Worm (Caenorhabditis elegans) whole organism, mixed stage, embryonic: Measurements from ENCODE around the gene daz-1.
A peak's percentile ranks its signal among the peaks of the same experiment; 100 is the strongest.

ENCODE experiments used
- M03D4.4 ChIP-seq: sonication (generic microtip); optimal IDR thresholded peaks from 2 replicates; lab custom pipeline; 2017; ENCODE audit warnings: mild to moderate bottlenecking, missing genetic modification characterization, missing compliant biosample characterization
- bed-3 ChIP-seq: fragments of 200-800 bp; sonication (Bioruptor generic); optimal IDR thresholded peaks from 3 replicates; lab custom pipeline; 2018; ENCODE audit warnings: mild to moderate bottlenecking, missing genetic modification characterization, moderate library complexity, missing compliant biosample characterization
- ceh-39 ChIP-seq: fragments of 150-350 bp; optimal IDR thresholded peaks from 2 replicates; lab custom pipeline; 2014; ENCODE audit warnings: missing biosample characterization, missing genetic modification characterization
- ceh-43 ChIP-seq: fragments of 200-800 bp; sonication (Bioruptor generic); optimal IDR thresholded peaks from 2 replicates; lab custom pipeline; 2018; ENCODE audit warnings: mild to moderate bottlenecking, missing genetic modification characterization, moderate library complexity, missing compliant biosample characterization
- ceh-83 ChIP-seq: fragments of 200-800 bp; sonication (Bioruptor generic); optimal IDR thresholded peaks from 2 replicates; lab custom pipeline; 2018; ENCODE audit warnings: mild to moderate bottlenecking, missing genetic modification characterization, missing compliant biosample characterization
- ces-1 ChIP-seq: fragments of 150-350 bp; optimal IDR thresholded peaks from 2 replicates; lab custom pipeline; 2014; ENCODE audit warnings: missing biosample characterization, missing genetic modification reagents, missing genetic modification characterization
- cnd-1 ChIP-seq: fragments of 200-800 bp; sonication (Bioruptor generic); optimal IDR thresholded peaks from 2 replicates; lab custom pipeline; 2018; ENCODE audit warnings: mild to moderate bottlenecking, missing genetic modification characterization, missing compliant biosample characterization
- drap-1 ChIP-seq: fragments of 200-800 bp; sonication (Bioruptor generic); optimal IDR thresholded peaks from 3 replicates; lab custom pipeline; 2018; ENCODE audit warnings: mild to moderate bottlenecking, missing genetic modification characterization, missing compliant biosample characterization
- elt-1 ChIP-seq: sonication (generic microtip); optimal IDR thresholded peaks from 2 replicates; lab custom pipeline; 2017; ENCODE audit warnings: missing genetic modification characterization, mild to moderate bottlenecking, missing compliant biosample characterization, antibody characterized with exemption, moderate library complexity, borderline replicate concordance; ENCODE audit not compliant: insufficient read depth
- elt-3 ChIP-seq: fragments of 150-350 bp; optimal IDR thresholded peaks from 2 replicates; lab custom pipeline; 2014; ENCODE audit warnings: missing biosample characterization, missing genetic modification characterization
- flh-1 ChIP-seq: fragments of 200-800 bp; sonication (Bioruptor generic); optimal IDR thresholded peaks from 2 replicates; lab custom pipeline; 2018; ENCODE audit warnings: mild to moderate bottlenecking, missing genetic modification characterization, moderate library complexity, missing compliant biosample characterization
- ham-2 ChIP-seq: fragments of 200-800 bp; sonication (Bioruptor generic); optimal IDR thresholded peaks from 2 replicates; lab custom pipeline; 2018; ENCODE audit warnings: mild to moderate bottlenecking, missing genetic modification characterization, missing compliant biosample characterization
- hlh-1 ChIP-seq: fragments of 150-350 bp; optimal IDR thresholded peaks from 2 replicates; lab custom pipeline; 2014; ENCODE audit warnings: missing biosample characterization, missing genetic modification reagents, missing genetic modification characterization
- lin-13 ChIP-seq: fragments of 150-350 bp; optimal IDR thresholded peaks from 2 replicates; lab custom pipeline; 2014; ENCODE audit warnings: missing biosample characterization, missing genetic modification characterization
- lin-32 ChIP-seq: fragments of 200-800 bp; sonication (Bioruptor generic); optimal IDR thresholded peaks from 2 replicates; lab custom pipeline; 2018; ENCODE audit warnings: mild to moderate bottlenecking, missing genetic modification characterization, missing compliant biosample characterization
- mab-5 ChIP-seq: fragments of 150-350 bp; optimal IDR thresholded peaks from 2 replicates; lab custom pipeline; 2014; ENCODE audit warnings: missing biosample characterization, missing genetic modification characterization
- mep-1 ChIP-seq: fragments of 150-350 bp; optimal IDR thresholded peaks from 2 replicates; lab custom pipeline; 2017; ENCODE audit warnings: missing biosample characterization, missing genetic modification reagents, missing genetic modification characterization, inconsistent platforms
- mls-2 ChIP-seq: sonication (generic microtip); optimal IDR thresholded peaks from 2 replicates; lab custom pipeline; 2016; ENCODE audit warnings: mild to moderate bottlenecking, missing genetic modification characterization, moderate library complexity, missing compliant biosample characterization
- nhr-12 ChIP-seq: fragments of 150-350 bp; optimal IDR thresholded peaks from 2 replicates; lab custom pipeline; 2014; ENCODE audit warnings: missing biosample characterization, missing genetic modification characterization
- nhr-2 ChIP-seq: fragments of 150-350 bp; optimal IDR thresholded peaks from 2 replicates; lab custom pipeline; 2014; ENCODE audit warnings: missing biosample characterization, missing genetic modification characterization
- nhr-237 ChIP-seq: fragments of 150-350 bp; optimal IDR thresholded peaks from 2 replicates; lab custom pipeline; 2014; ENCODE audit warnings: missing biosample characterization, missing genetic modification characterization
- nhr-28 ChIP-seq: fragments of 150-350 bp; optimal IDR thresholded peaks from 2 replicates; lab custom pipeline; 2014; ENCODE audit warnings: missing biosample characterization, missing genetic modification characterization
- nhr-76 ChIP-seq: sonication (generic microtip); optimal IDR thresholded peaks from 2 replicates; lab custom pipeline; 2017; ENCODE audit warnings: missing biosample characterization, missing genetic modification characterization
- pha-4 ChIP-seq: fragments of 150-350 bp; optimal IDR thresholded peaks from 2 replicates; lab custom pipeline; 2018; ENCODE audit warnings: missing biosample characterization, missing genetic modification reagents, missing genetic modification characterization
- sem-2 ChIP-seq: fragments of 200-800 bp; sonication (Bioruptor generic); optimal IDR thresholded peaks from 2 replicates; lab custom pipeline; 2018; ENCODE audit warnings: mild to moderate bottlenecking, missing genetic modification characterization, missing compliant biosample characterization
- snpc-4 ChIP-seq: fragments of 150-350 bp; optimal IDR thresholded peaks from 2 replicates; lab custom pipeline; 2014; ENCODE audit warnings: missing biosample characterization, missing genetic modification characterization
- sptf-1 ChIP-seq: sonication (generic microtip); optimal IDR thresholded peaks from 2 replicates; lab custom pipeline; 2017; ENCODE audit warnings: mild to moderate bottlenecking, missing genetic modification characterization, moderate library complexity, missing compliant biosample characterization
- unc-120 ChIP-seq: sonication (generic microtip); optimal IDR thresholded peaks from 2 replicates; lab custom pipeline; 2017; ENCODE audit warnings: missing genetic modification characterization, missing compliant biosample characterization; ENCODE audit not compliant: poor library complexity, severe bottlenecking
- unc-39 ChIP-seq: fragments of 150-350 bp; optimal IDR thresholded peaks from 2 replicates; lab custom pipeline; 2014; ENCODE audit warnings: missing biosample characterization, missing genetic modification characterization
- unc-62 ChIP-seq: fragments of 150-350 bp; optimal IDR thresholded peaks from 2 replicates; lab custom pipeline; 2014; ENCODE audit warnings: missing biosample characterization, missing genetic modification reagents, missing genetic modification characterization
- zip-8 ChIP-seq: fragments of 150-350 bp; optimal IDR thresholded peaks from 2 replicates; lab custom pipeline; 2014; ENCODE audit warnings: missing biosample characterization, missing genetic modification characterization
- ztf-11 ChIP-seq: fragments of 150-350 bp; optimal IDR thresholded peaks from 2 replicates; lab custom pipeline; 2014; ENCODE audit warnings: missing biosample characterization, missing genetic modification characterization

The daz-1 gene

ce11 chrII:5416204-5416764, 39.8 kb upstream of the daz-1 start, which contains the start of gene EEED8.2:
EEED8.2 (plus strand) TSS chrII:5416714.
- no peak for TF ChIP-seq ceh-83
- no peak for TF ChIP-seq sem-2 (GFP tag; lab: Kevin White, UChicago)
- peak; percentile 92 for TF ChIP-seq unc-62 (GFP tag; lab: Kevin White, UChicago)
- TF ChIP-seq flh-1 = no peak
- peak; percentile 14 for TF ChIP-seq nhr-2 (tag; lab: Kevin White, UChicago)
- peak; percentile 18 for TF ChIP-seq pha-4
- peak; percentile 64 for TF ChIP-seq mab-5 (tag; lab: Kevin White, UChicago)
- TF ChIP-seq M03D4.4 (tag; lab: Kevin White, UChicago) = no peak
- TF ChIP-seq drap-1 = no peak
- TF ChIP-seq ceh-43 = no peak

- TF ChIP-seq nhr-12 (tag; lab: Kevin White, UChicago) (no peak), unc-62 (GFP tag; lab: Kevin White, UChicago) (peak; percentile 94)
These were observed 38.2 kb upstream of the daz-1 start for ce11 chrII:5417905-5418304.

- peak; percentile 59 for TF ChIP-seq ceh-43
- no peak for TF ChIP-seq elt-1 (tag; lab: Kevin White, UChicago)
- TF ChIP-seq ceh-83 = no peak
- peak; percentile 18 for TF ChIP-seq ceh-39 (tag; lab: Kevin White, UChicago)
- no peak for TF ChIP-seq nhr-28 (tag; lab: Kevin White, UChicago)
- no peak for TF ChIP-seq sem-2 (GFP tag; lab: Kevin White, UChicago)
- no peak for TF ChIP-seq mab-5 (tag; lab: Kevin White, UChicago)
- peak; percentile 75 for TF ChIP-seq hlh-1 (tag; lab: Kevin White, UChicago)
- TF ChIP-seq mep-1 (tag; lab: Kevin White, UChicago) = no peak
- no peak for TF ChIP-seq flh-1
- no peak for TF ChIP-seq nhr-12 (tag; lab: Kevin White, UChicago)
- no peak for TF ChIP-seq pha-4
- no peak for TF ChIP-seq bed-3 (GFP tag; lab: Kevin White, UChicago)
- TF ChIP-seq nhr-237 = no peak
- TF ChIP-seq unc-120 = peak; percentile 14
- TF ChIP-seq mls-2 = peak; percentile 52
- TF ChIP-seq ztf-11 (tag; lab: Kevin White, UChicago) = peak; percentile 13
- no peak for TF ChIP-seq nhr-2 (tag; lab: Kevin White, UChicago)
- no peak for TF ChIP-seq drap-1
- peak; percentile 84 for TF ChIP-seq cnd-1 (tag; lab: Kevin White, UChicago)
- TF ChIP-seq snpc-4 = no peak
- TF ChIP-seq nhr-76 (tag; lab: Kevin White, UChicago) = no peak
- no peak for TF ChIP-seq M03D4.4 (tag; lab: Kevin White, UChicago)
- peak; percentile 25 for TF ChIP-seq lin-13 (tag; lab: Kevin White, UChicago)
- no peak for TF ChIP-seq unc-62 (GFP tag; lab: Kevin White, UChicago)
- peak; percentile 89 for TF ChIP-seq ces-1 (GFP tag; lab: Kevin White, UChicago)
- no peak for TF ChIP-seq zip-8 (tag; lab: Kevin White, UChicago)
- no peak for TF ChIP-seq sptf-1 (tag; lab: Kevin White, UChicago)
- no peak for TF ChIP-seq elt-3
- TF ChIP-seq lin-32 (GFP tag; lab: Kevin White, UChicago) = peak; percentile 67
- no peak for TF ChIP-seq unc-39
- TF ChIP-seq ham-2 (GFP tag; lab: Kevin White, UChicago) = no peak
These were observed 37.8 kb upstream of the daz-1 start for ce11 chrII:5418317-5418716.

- no peak for TF ChIP-seq lin-32 (GFP tag; lab: Kevin White, UChicago)
- TF ChIP-seq mep-1 (tag; lab: Kevin White, UChicago) = no peak
- no peak for TF ChIP-seq mab-5 (tag; lab: Kevin White, UChicago)
- no peak for TF ChIP-seq nhr-76 (tag; lab: Kevin White, UChicago)
- no peak for TF ChIP-seq unc-39
- no peak for TF ChIP-seq ceh-83
- TF ChIP-seq snpc-4 = no peak
- no peak for TF ChIP-seq ceh-39 (tag; lab: Kevin White, UChicago)
- no peak for TF ChIP-seq pha-4
- TF ChIP-seq unc-62 (GFP tag; lab: Kevin White, UChicago) = no peak
- TF ChIP-seq nhr-2 (tag; lab: Kevin White, UChicago) = no peak
- TF ChIP-seq flh-1 = no peak
- TF ChIP-seq sptf-1 (tag; lab: Kevin White, UChicago) = no peak
- no peak for TF ChIP-seq mls-2
- TF ChIP-seq hlh-1 (tag; lab: Kevin White, UChicago) = no peak
- TF ChIP-seq zip-8 (tag; lab: Kevin White, UChicago) = no peak
- TF ChIP-seq elt-1 (tag; lab: Kevin White, UChicago) = no peak
- TF ChIP-seq bed-3 (GFP tag; lab: Kevin White, UChicago) = no peak
These were observed 37.2 kb upstream of the daz-1 start, which contains the start of gene EEED8.15 for ce11 chrII:5418929-5419328. EEED8.15 (plus strand) TSS chrII:5419229.
